Worm (Caenorhabditis elegans) whole organism, early embryonic: ENCODE measurements around the gene unc-6.

ENCODE experiments used
- ama-1 ChIP-seq: fragments of 150-350 bp; optimal IDR thresholded peaks from 2 replicates; lab custom pipeline; 2014
- ceh-36 ChIP-seq: sonication (generic microtip); optimal IDR thresholded peaks from 2 replicates; lab custom pipeline; 2016; ENCODE audit warnings: missing genetic modification characterization, inconsistent platforms, missing compliant biosample characterization
- ets-7 ChIP-seq: sonication (generic microtip); optimal IDR thresholded peaks from 2 replicates; lab custom pipeline; 2016; ENCODE audit warnings: missing genotype, missing genetic modification characterization, missing compliant biosample characterization
- flt-1 ChIP-seq: fragments of 200-800 bp; sonication (Bioruptor generic); IDR thresholded peaks from 2 replicates; pipeline ENCODE4 v1.3.6; 2022; ENCODE audit warnings: missing genetic modification characterization, missing compliant biosample characterization
- hmbx-1 ChIP-seq: sonication (generic microtip); optimal IDR thresholded peaks from 2 replicates; lab custom pipeline; 2016; ENCODE audit warnings: mild to moderate bottlenecking, missing genetic modification characterization, missing compliant biosample characterization
- hnd-1 ChIP-seq: sonication (generic microtip); optimal IDR thresholded peaks from 2 replicates; lab custom pipeline; 2016; ENCODE audit warnings: missing genetic modification characterization, missing compliant biosample characterization
- sea-1 ChIP-seq: fragments of 200-800 bp; sonication (Bioruptor generic); conservative IDR thresholded peaks from 2 replicates; pipeline ENCODE4 v1.3.6; 2022; ENCODE audit warnings: missing genetic modification characterization, missing compliant biosample characterization

DNA sequence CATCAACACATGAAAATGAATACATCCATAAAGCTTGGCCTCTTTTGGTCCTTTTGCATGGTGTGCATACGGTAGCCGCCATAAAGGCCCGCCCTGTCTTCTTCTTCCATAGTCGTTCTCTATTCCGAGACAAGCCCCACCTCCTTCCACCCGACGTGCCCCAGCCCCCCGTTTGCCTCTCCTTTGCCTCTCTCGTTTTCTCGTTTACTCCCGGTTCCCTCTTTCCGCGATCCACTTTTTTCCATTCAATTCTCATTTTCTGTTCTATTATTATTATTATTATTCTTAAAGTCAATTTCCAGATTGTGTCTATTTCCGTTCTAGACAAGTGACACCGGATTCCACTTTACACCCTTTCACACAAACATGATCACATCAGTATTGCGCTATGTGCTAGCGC lies at the start of gene unc-6:
- TF ChIP-seq ama-1 (lab: Kevin White, UChicago) (no peak), hmbx-1 (tag; lab: Kevin White, UChicago) (no peak), ceh-36 (tag; lab: Kevin White, UChicago) (no peak), sea-1 (no peak), flt-1 (GFP tag; lab: Robert Waterston, UW) (no peak), ets-7 (no peak), hnd-1 (tag; lab: Kevin White, UChicago) (no peak)
